Worm (Caenorhabditis elegans) whole organism, midembryonic: ENCODE measurements around the gene srz-102.

Source experiments
- T22C8.4 ChIP-seq: fragments of 200-800 bp; sonication (Bioruptor generic); IDR thresholded peaks from 2 replicates; pipeline ENCODE4 v1.3.6; 2022; ENCODE audit warnings: missing genetic modification characterization, missing compliant biosample characterization
- ref-1 ChIP-seq: fragments of 200-800 bp; sonication (Bioruptor generic); conservative IDR thresholded peaks from 2 replicates; pipeline ENCODE4 v1.3.6; 2022; ENCODE audit warnings: missing genetic modification reagents, missing genetic modification characterization, missing compliant biosample characterization
- tab-1 ChIP-seq: fragments of 200-800 bp; sonication (Bioruptor generic); IDR thresholded peaks from 2 replicates; pipeline ENCODE4 v1.3.6; 2022; ENCODE audit warnings: missing genetic modification characterization, missing compliant biosample characterization

DNA sequence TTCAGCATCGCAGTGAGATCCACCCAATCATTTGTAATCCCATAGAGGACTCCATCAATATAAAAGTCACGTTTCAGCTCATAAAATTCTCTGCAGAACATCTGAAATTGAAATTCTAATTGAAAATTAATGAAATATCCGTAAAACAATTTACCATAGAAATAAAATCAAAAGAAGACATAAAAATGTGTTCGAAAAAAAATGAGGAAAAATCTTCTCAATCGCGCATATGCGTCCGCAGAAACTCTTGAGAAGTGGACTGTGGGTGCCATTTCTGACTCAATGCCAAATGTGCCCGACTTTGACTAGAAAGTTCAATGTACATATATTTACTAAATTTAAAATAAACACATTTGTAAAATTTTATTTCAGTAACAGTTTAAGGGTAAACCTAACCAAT, 18.9 kb upstream of the srz-102 start, which contains the start of gene F14F8.9:
- TF ChIP-seq T22C8.4 (no peak), tab-1 (no peak), ref-1 (no peak)
